Fruit fly (Drosophila melanogaster) whole organism, embryonic: Measurements from ENCODE around the gene VGlut.

Experiments used
- Adf1 ChIP-seq: fragments of 200-800 bp; sonication (Bioruptor generic); IDR thresholded peaks from 2 replicates; pipeline ENCODE4 v1.3.6; 2022; ENCODE audit warnings: missing biosample characterization, missing genetic modification characterization
- Atf-2 ChIP-seq: fragments of 200-800 bp; sonication (Bioruptor generic); optimal IDR thresholded peaks from 2 replicates; lab custom pipeline; 2016; ENCODE audit warnings: missing biosample characterization, missing genetic modification characterization
- BtbVII ChIP-seq: fragments of 200-800 bp; sonication (Bioruptor generic); optimal IDR thresholded peaks from 3 replicates; lab custom pipeline; 2017; ENCODE audit warnings: missing biosample characterization, mild to moderate bottlenecking, missing genetic modification characterization
- CG1024 ChIP-seq: fragments of 200-800 bp; sonication (Bioruptor generic); IDR thresholded peaks from 2 replicates; pipeline ENCODE4 v1.3.6; 2022; ENCODE audit warnings: missing biosample characterization, missing genetic modification characterization
- CG11723 ChIP-seq: fragments of 200-800 bp; sonication (Bioruptor generic); optimal IDR thresholded peaks from 2 replicates; lab custom pipeline; 2017; ENCODE audit warnings: missing biosample characterization, mild to moderate bottlenecking, missing genetic modification characterization
- CG13775 ChIP-seq: fragments of 200-800 bp; sonication (Bioruptor generic); optimal IDR thresholded peaks from 3 replicates; lab custom pipeline; 2017; ENCODE audit warnings: missing biosample characterization, mild to moderate bottlenecking, missing genetic modification characterization
- CG17385 ChIP-seq: fragments of 200-800 bp; sonication (Bioruptor generic); optimal IDR thresholded peaks from 3 replicates; lab custom pipeline; 2018; ENCODE audit warnings: missing biosample characterization, mild to moderate bottlenecking, missing genetic modification characterization
- CG17568 ChIP-seq: fragments of 200-800 bp; sonication (Bioruptor generic); optimal IDR thresholded peaks from 2 replicates; lab custom pipeline; 2018; ENCODE audit warnings: missing biosample characterization, mild to moderate bottlenecking, missing genetic modification characterization, moderate library complexity
- CG18011 ChIP-seq: fragments of 200-800 bp; sonication (Bioruptor generic); optimal IDR thresholded peaks from 2 replicates; lab custom pipeline; 2017; ENCODE audit warnings: missing biosample characterization, missing genetic modification characterization, mild to moderate bottlenecking, moderate library complexity, missing genotype
- CG2202 ChIP-seq: fragments of 200-800 bp; sonication (Bioruptor generic); optimal IDR thresholded peaks from 2 replicates; lab custom pipeline; 2018; ENCODE audit warnings: missing biosample characterization, mild to moderate bottlenecking, missing genetic modification characterization
- CG31441 ChIP-seq: fragments of 200-800 bp; sonication (Bioruptor generic); IDR thresholded peaks from 2 replicates; pipeline ENCODE4 v1.3.6; 2022; ENCODE audit warnings: missing biosample characterization, missing genetic modification characterization
- CG32532 ChIP-seq: fragments of 200-800 bp; sonication (Bioruptor generic); IDR thresholded peaks from 2 replicates; pipeline ENCODE4 v1.3.6; 2022; ENCODE audit warnings: missing biosample characterization, missing genetic modification characterization
- CG3838 ChIP-seq: fragments of 200-800 bp; sonication (Bioruptor generic); optimal IDR thresholded peaks from 3 replicates; lab custom pipeline; 2016; ENCODE audit warnings: missing biosample characterization, missing genetic modification characterization
- CG4424 ChIP-seq: fragments of 200-800 bp; sonication (Bioruptor generic); optimal IDR thresholded peaks from 3 replicates; lab custom pipeline; 2016; ENCODE audit warnings: missing biosample characterization, missing genetic modification characterization
- CG6175 ChIP-seq: fragments of 200-800 bp; sonication (Bioruptor generic); IDR thresholded peaks from 3 replicates; pipeline ENCODE4 v1.3.6; 2022; ENCODE audit warnings: missing biosample characterization, missing genetic modification characterization
- CG7372 ChIP-seq: fragments of 200-800 bp; sonication (Bioruptor generic); IDR thresholded peaks from 2 replicates; pipeline ENCODE4 v1.3.6; 2022; ENCODE audit warnings: missing biosample characterization, missing genetic modification characterization
- CG9932 ChIP-seq: fragments of 200-800 bp; sonication (Bioruptor generic); IDR thresholded peaks from 2 replicates; pipeline ENCODE4 v1.3.6; 2022; ENCODE audit warnings: missing biosample characterization, missing genetic modification characterization
- CrebB ChIP-seq: fragments of 200-800 bp; sonication (Bioruptor generic); optimal IDR thresholded peaks from 3 replicates; lab custom pipeline; 2018; ENCODE audit warnings: missing biosample characterization, mild to moderate bottlenecking, missing genetic modification characterization
- Deaf1 ChIP-seq: fragments of 200-800 bp; optimal IDR thresholded peaks from 3 replicates; lab custom pipeline; 2019; ENCODE audit warnings: missing biosample characterization, mild to moderate bottlenecking, missing genetic modification characterization, moderate library complexity
- Gsc ChIP-seq: fragments of 200-800 bp; sonication (Bioruptor generic); IDR thresholded peaks from 2 replicates; pipeline ENCODE4 v1.3.6; 2022; ENCODE audit warnings: missing biosample characterization, missing genetic modification characterization
- H2.0 ChIP-seq: fragments of 200-800 bp; sonication (Bioruptor generic); IDR thresholded peaks from 2 replicates; pipeline ENCODE4 v1.3.6; 2022; ENCODE audit warnings: missing biosample characterization, missing genetic modification characterization
- HmgD ChIP-seq: fragments of 200-800 bp; sonication (Bioruptor generic); optimal IDR thresholded peaks from 3 replicates; lab custom pipeline; 2016; ENCODE audit warnings: missing biosample characterization, missing genetic modification characterization
- Hr3 ChIP-seq: fragments of 200-800 bp; sonication (Bioruptor generic); optimal IDR thresholded peaks from 3 replicates; lab custom pipeline; 2016; ENCODE audit warnings: missing biosample characterization, missing genetic modification characterization
- Lhr ChIP-seq: fragments of 200-800 bp; sonication (Bioruptor generic); optimal IDR thresholded peaks from 3 replicates; lab custom pipeline; 2017; ENCODE audit warnings: mild to moderate bottlenecking, missing biosample characterization, missing genetic modification reagents, missing genetic modification characterization
- MTF-1 ChIP-seq: fragments of 200-800 bp; sonication (Bioruptor generic); optimal IDR thresholded peaks from 2 replicates; lab custom pipeline; 2018; ENCODE audit warnings: missing biosample characterization, mild to moderate bottlenecking, missing genetic modification characterization, borderline replicate concordance
- Med ChIP-seq: fragments of 200-800 bp; sonication (Bioruptor generic); peaks from one replicate; lab custom pipeline; 2016; ENCODE audit warnings: missing biosample characterization, missing genetic modification characterization, mild to moderate bottlenecking, inconsistent platforms, moderate library complexity
- Mrtf ChIP-seq: fragments of 200-800 bp; sonication (Bioruptor generic); IDR thresholded peaks from 3 replicates; pipeline ENCODE4 v1.3.6; 2022; ENCODE audit warnings: missing biosample characterization, missing genetic modification characterization
- Scr ChIP-seq: fragments of 200-800 bp; sonication (Bioruptor generic); IDR thresholded peaks from 2 replicates; pipeline ENCODE4 v1.3.6; 2022; ENCODE audit warnings: missing biosample characterization, missing genetic modification characterization; ENCODE audit not compliant: partially characterized antibody
- Ssrp ChIP-seq: fragments of 200-800 bp; sonication (Bioruptor generic); optimal IDR thresholded peaks from 2 replicates; lab custom pipeline; 2018; ENCODE audit warnings: missing biosample characterization, mild to moderate bottlenecking, missing genetic modification characterization, moderate library complexity
- bab2 ChIP-seq: fragments of 200-800 bp; sonication (Bioruptor generic); optimal IDR thresholded peaks from 2 replicates; lab custom pipeline; 2016; ENCODE audit warnings: missing biosample characterization, missing genetic modification characterization
- bcd ChIP-seq: fragments of 200-800 bp; sonication (Bioruptor generic); optimal IDR thresholded peaks from 2 replicates; lab custom pipeline; 2017; ENCODE audit warnings: missing biosample characterization, mild to moderate bottlenecking, missing genetic modification characterization
- btn ChIP-seq: fragments of 200-800 bp; sonication (Bioruptor generic); optimal IDR thresholded peaks from 2 replicates; lab custom pipeline; 2016; ENCODE audit warnings: missing biosample characterization, missing genetic modification characterization
- dan ChIP-seq: fragments of 200-800 bp; sonication (Bioruptor generic); IDR thresholded peaks from 2 replicates; pipeline ENCODE4 v1.3.6; 2022; ENCODE audit warnings: missing biosample characterization, missing genetic modification characterization
- dpn ChIP-seq, 2 experiments: fragments of 200-800 bp; sonication (Bioruptor generic); optimal IDR thresholded peaks; 3 replicates each; lab custom pipeline; 2016; ENCODE audit warnings: missing biosample characterization in 2 of 2, missing genetic modification characterization in 2 of 2
- ftz-f1 ChIP-seq: fragments of 200-800 bp; sonication (Bioruptor generic); optimal IDR thresholded peaks from 2 replicates; lab custom pipeline; 2016; ENCODE audit warnings: missing biosample characterization, missing genetic modification characterization
- gfzf ChIP-seq: fragments of 200-800 bp; sonication (Bioruptor generic); optimal IDR thresholded peaks from 2 replicates; lab custom pipeline; 2016; ENCODE audit warnings: missing biosample characterization, mild to moderate bottlenecking, missing genetic modification characterization, moderate library complexity
- gro ChIP-seq: fragments of 200-800 bp; sonication (Bioruptor generic); optimal IDR thresholded peaks from 2 replicates; lab custom pipeline; 2016; ENCODE audit warnings: missing biosample characterization, missing genetic modification characterization
- gsb-n ChIP-seq: fragments of 200-800 bp; sonication (Bioruptor generic); optimal IDR thresholded peaks from 3 replicates; lab custom pipeline; 2018; ENCODE audit warnings: missing biosample characterization, mild to moderate bottlenecking, missing genetic modification characterization
- her ChIP-seq: fragments of 200-800 bp; sonication (Bioruptor generic); optimal IDR thresholded peaks from 2 replicates; lab custom pipeline; 2016; ENCODE audit warnings: missing biosample characterization, missing genetic modification characterization
- lab ChIP-seq: fragments of 200-800 bp; sonication (Bioruptor generic); optimal IDR thresholded peaks from 3 replicates; lab custom pipeline; 2017; ENCODE audit warnings: missing biosample characterization, missing genetic modification characterization, mild to moderate bottlenecking, moderate library complexity, missing genetic modification reagents
- lov ChIP-seq, 2 experiments: fragments of 200-800 bp in 1 of 2; fragments of >200 bp in 1 of 2; sonication (Bioruptor generic) in 1 of 2; IDR thresholded peaks in 1 of 2; optimal IDR thresholded peaks in 1 of 2; 2 replicates in 1 of 2; 3 replicates in 1 of 2; pipeline versions ENCODE4 v1.3.6 to Lab custom; 2017 to 2022; ENCODE audit warnings: missing biosample characterization in 1 of 2, missing genetic modification characterization in 1 of 2
- oc ChIP-seq: fragments of 200-800 bp; sonication (Bioruptor generic); optimal IDR thresholded peaks from 2 replicates; lab custom pipeline; 2018; ENCODE audit warnings: missing biosample characterization, mild to moderate bottlenecking, missing genetic modification characterization, moderate library complexity
- org-1 ChIP-seq: fragments of 200-800 bp; sonication (Bioruptor generic); optimal IDR thresholded peaks from 2 replicates; lab custom pipeline; 2017; ENCODE audit warnings: missing biosample characterization, missing genetic modification characterization
- p53 ChIP-seq: fragments of 200-800 bp; sonication (Bioruptor generic); optimal IDR thresholded peaks from 2 replicates; lab custom pipeline; 2016; ENCODE audit warnings: missing biosample characterization, missing genetic modification characterization
- sens ChIP-seq: fragments of 200-800 bp; sonication (Bioruptor generic); peaks from one replicate; lab custom pipeline; 2016; ENCODE audit warnings: missing biosample characterization, missing genetic modification characterization
- ssp ChIP-seq: fragments of 200-800 bp; sonication (Bioruptor generic); IDR thresholded peaks from 2 replicates; pipeline ENCODE4 v1.3.6; 2022; ENCODE audit warnings: missing biosample characterization, missing genetic modification characterization
- tna ChIP-seq: fragments of 200-800 bp; sonication (Bioruptor generic); IDR thresholded peaks from 2 replicates; pipeline ENCODE4 v1.3.6; 2022; ENCODE audit warnings: missing biosample characterization, missing genetic modification characterization; ENCODE audit not compliant: partially characterized antibody
- trem ChIP-seq: fragments of 200-800 bp; optimal IDR thresholded peaks from 3 replicates; lab custom pipeline; 2019; ENCODE audit warnings: missing biosample characterization, mild to moderate bottlenecking, missing genetic modification characterization, moderate library complexity
- tx ChIP-seq: fragments of 200-800 bp; sonication (Bioruptor generic); optimal IDR thresholded peaks from 2 replicates; lab custom pipeline; 2016; ENCODE audit warnings: missing biosample characterization, missing genetic modification characterization

VGlut gene

DNA sequence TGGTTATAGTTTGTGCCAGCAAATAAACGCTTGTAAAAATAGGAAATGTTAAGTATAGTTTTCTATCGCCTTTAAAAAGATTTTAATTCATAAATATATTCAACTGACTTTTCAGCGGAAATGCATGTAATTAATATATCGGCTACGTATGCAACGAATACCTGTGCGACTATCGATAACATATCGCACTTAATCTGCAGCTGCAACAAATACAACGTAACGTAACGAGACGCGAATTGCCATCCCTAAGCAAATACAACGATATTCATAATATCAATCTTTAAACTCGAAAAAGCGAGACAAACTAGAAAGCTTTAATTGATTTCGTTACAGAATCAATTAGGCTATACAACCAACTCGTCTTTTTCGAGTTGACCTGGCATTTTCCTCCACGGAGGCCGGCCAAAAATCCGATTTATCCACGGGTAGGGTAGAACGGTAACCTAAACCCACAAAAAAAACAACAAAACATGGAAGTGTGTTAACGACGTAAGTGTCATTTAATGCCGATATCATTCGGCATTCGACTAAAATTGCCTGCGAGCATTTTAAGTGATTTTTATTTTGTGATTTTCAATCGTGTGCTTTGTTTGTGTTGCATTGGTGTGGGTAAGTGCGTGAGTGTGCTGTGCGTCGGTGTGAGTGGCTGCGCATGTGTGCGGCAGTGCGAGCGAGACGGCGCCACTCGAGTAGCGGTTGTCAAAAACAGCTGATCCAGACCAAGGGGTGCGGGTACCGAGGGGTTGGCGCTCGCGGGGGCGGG is 24.3 kb upstream of the VGlut start, which contains the start of gene Atxn7 (continued):
- peak; percentile 52 for TF ChIP-seq CG9932 (GFP tag; lab: Robert Waterston, UW)
- no peak for TF ChIP-seq CG7372 (GFP tag; lab: Robert Waterston, UW)
- peak; percentile 70 for TF ChIP-seq MTF-1
- peak; percentile 77 for TF ChIP-seq trem
- TF ChIP-seq Atf-2 (GFP tag; lab: Kevin White, UChicago), result no peak
- TF ChIP-seq p53 (GFP tag; lab: Kevin White, UChicago), result peak; percentile 61
- TF ChIP-seq BtbVII, result peak; percentile 33
- no peak for TF ChIP-seq btn (GFP tag; lab: Kevin White, UChicago)
- no peak for TF ChIP-seq dan (GFP tag; lab: Robert Waterston, UW)
- peak; percentile 88 for TF ChIP-seq oc
- TF ChIP-seq tx (GFP tag; lab: Kevin White, UChicago), result peak; percentile 21
- peak; percentile 24 for TF ChIP-seq bab2 (GFP tag; lab: Kevin White, UChicago)
- peak; percentile 78 for TF ChIP-seq CG17385 (GFP tag; lab: Kevin White, UChicago)
- TF ChIP-seq CG18011 (GFP tag; lab: Kevin White, UChicago), result peak; percentile 67
- peak; percentile 93 for TF ChIP-seq sens (GFP tag; lab: Kevin White, UChicago)
- TF ChIP-seq lov (optimal IDR thresholded peaks at IDR 0.05; lab: Kevin White, UChicago), result no peak
- TF ChIP-seq lov (GFP tag; IDR thresholded peaks at IDR 0.05; lab: Robert Waterston, UW), result peak; percentile 83; the same call in 2 of the 3 replicates
- TF ChIP-seq CG4424, result peak; percentile 44
- TF ChIP-seq tna (GFP tag; lab: Robert Waterston, UW), result peak; percentile 73; the same call in 1 of the 2 replicates
- TF ChIP-seq Mrtf (GFP tag; lab: Robert Waterston, UW), result no peak
- peak; percentile 57 for TF ChIP-seq CG31441 (GFP tag; lab: Robert Waterston, UW)
- peak; percentile 8; the same call in 1 of the 3 replicates for TF ChIP-seq CG6175
- 0 out of 2 replicates have a peak, but pooled peaks have one; percentile 21 for TF ChIP-seq CG1024
- TF ChIP-seq Scr (GFP tag; lab: Robert Waterston, UW), result peak; percentile 96
- TF ChIP-seq CG17568 (GFP tag; lab: Kevin White, UChicago), result no peak
- TF ChIP-seq gsb-n, result peak; percentile 74
- peak; percentile 46 for TF ChIP-seq Ssrp (tag; lab: Kevin White, UChicago)
- peak; percentile 44 for TF ChIP-seq CG11723 (GFP tag; lab: Kevin White, UChicago)
- no peak; the same call in 1 of the 2 replicates for TF ChIP-seq ssp (GFP tag; lab: Robert Waterston, UW)
- TF ChIP-seq Hr3 (GFP tag; lab: Kevin White, UChicago), result no peak
- peak; percentile 8 for TF ChIP-seq org-1
- peak; percentile 69 for TF ChIP-seq Lhr (GFP tag; lab: Kevin White, UChicago)
- peak; percentile 78 for TF ChIP-seq gro (GFP tag; lab: Kevin White, UChicago)
- TF ChIP-seq CG32532, result peak; percentile 63
- peak; percentile 57 for TF ChIP-seq CG2202 (tag; lab: Kevin White, UChicago)
- peak; percentile 80 for TF ChIP-seq bcd
- TF ChIP-seq lab (GFP tag; lab: Kevin White, UChicago), result peak; percentile 81
- peak; percentile 73 for TF ChIP-seq CG13775 (GFP tag; lab: Kevin White, UChicago)
- TF ChIP-seq Med (GFP tag; lab: Kevin White, UChicago), result peak; percentile 97
- no peak for TF ChIP-seq Gsc (GFP tag; lab: Robert Waterston, UW)
- peak in 1 of 2 experiments; percentile 57 for TF ChIP-seq dpn (GFP tag; optimal IDR thresholded peaks at IDR 0.05; lab: Kevin White, UChicago)
- TF ChIP-seq Deaf1 (tag; lab: Kevin White, UChicago), result peak; percentile 20
- TF ChIP-seq CrebB (tag; lab: Kevin White, UChicago), result peak; percentile 74
- TF ChIP-seq her (GFP tag; lab: Kevin White, UChicago), result no peak
- peak; percentile 27 for TF ChIP-seq gfzf (GFP tag; lab: Kevin White, UChicago)
- TF ChIP-seq CG3838 (GFP tag; lab: Kevin White, UChicago), result peak; percentile 82
- TF ChIP-seq H2.0, result peak; percentile 8; the same call in 1 of the 2 replicates
- no peak for TF ChIP-seq ftz-f1 (GFP tag; lab: Kevin White, UChicago)
- TF ChIP-seq HmgD, result peak; percentile 54
- peak; percentile 58 for TF ChIP-seq Adf1 (GFP tag; lab: Robert Waterston, UW)
